Fruit fly (Drosophila melanogaster): Measurements from ENCODE around the gene Flad2.

The Flad2 gene

dm6 chr2L:13411566-13411965, 753 bp upstream of the Flad2 start, which contains the start of gene Vm34Ca:
Vm34Ca (minus strand) TSS chr2L:13411631.
- TF ChIP-seq Myc (optimal IDR thresholded peaks at IDR 0.05) (no peak), dsf (GFP tag; optimal IDR thresholded peaks at IDR 0.05; ENCODE audit: borderline replicate concordance) (no peak), sage (GFP tag; optimal IDR thresholded peaks at IDR 0.05) (no peak), dl (GFP tag; optimal IDR thresholded peaks at IDR 0.05; ENCODE audit: insufficient read depth in 1 of 2, partially characterized antibody in 2 of 2) (no peak), psq (GFP tag; optimal IDR thresholded peaks at IDR 0.05) (no peak), foxo (GFP tag; optimal IDR thresholded peaks at IDR 0.05) (no peak), Vsx2 (GFP tag; optimal IDR thresholded peaks at IDR 0.05; ENCODE audit: partially characterized antibody) (no peak), br (GFP tag; optimal IDR thresholded peaks at IDR 0.05) (no peak), dmrt93B (GFP tag; optimal IDR thresholded peaks at IDR 0.05) (no peak), usp (GFP tag; optimal IDR thresholded peaks at IDR 0.05) (no peak), CG32264 (GFP tag; optimal IDR thresholded peaks at IDR 0.05) (no peak), GATAd (GFP tag; optimal IDR thresholded peaks at IDR 0.05) (no peak), fru (GFP tag; optimal IDR thresholded peaks at IDR 0.05) (no peak), tai (GFP tag; optimal IDR thresholded peaks at IDR 0.05) (no peak), Dfd (GFP tag; optimal IDR thresholded peaks at IDR 0.05) (no peak), pan (optimal IDR thresholded peaks at IDR 0.05) (no peak), Abd-B (GFP tag; optimal IDR thresholded peaks at IDR 0.05) (no peak), woc (GFP tag; optimal IDR thresholded peaks at IDR 0.05) (no peak), rgr (GFP tag; optimal IDR thresholded peaks at IDR 0.05) (no peak), Hnf4 (GFP tag; optimal IDR thresholded peaks at IDR 0.05) (no peak)

dm6 chr2L:13414525-13415481, 2.5 kb downstream of the Flad2 start, which contains the start of the genes CG16956, CG42784 and CG43850:
CG16956 (minus strand) TSS chr2L:13414575.
CG42784 (plus strand) TSS chr2L:13415431.
CG43850 (plus strand) TSS chr2L:13415431.
- TF ChIP-seq Abd-B (GFP tag; optimal IDR thresholded peaks at IDR 0.05): no peak
- no peak for TF ChIP-seq Hnf4 (GFP tag; optimal IDR thresholded peaks at IDR 0.05)
- TF ChIP-seq dl (GFP tag; optimal IDR thresholded peaks at IDR 0.05; ENCODE audit: insufficient read depth in 1 of 2, partially characterized antibody in 2 of 2): no peak
- no peak for TF ChIP-seq CG32264 (GFP tag; optimal IDR thresholded peaks at IDR 0.05)
- TF ChIP-seq Vsx2 (GFP tag; optimal IDR thresholded peaks at IDR 0.05; ENCODE audit: partially characterized antibody): peak; percentile 7
- TF ChIP-seq CG9705 (GFP tag; optimal IDR thresholded peaks at IDR 0.05): no peak

- TF ChIP-seq br (GFP tag; optimal IDR thresholded peaks at IDR 0.05) (no peak), Hr78 (GFP tag; optimal IDR thresholded peaks at IDR 0.05) (no peak), ey (GFP tag; optimal IDR thresholded peaks at IDR 0.05) (no peak), OdsH (GFP tag; optimal IDR thresholded peaks at IDR 0.05) (no peak), fru (GFP tag; optimal IDR thresholded peaks at IDR 0.05) (no peak), sage (GFP tag; optimal IDR thresholded peaks at IDR 0.05) (no peak), brk (GFP tag; optimal IDR thresholded peaks at IDR 0.05) (no peak), jim (GFP tag; optimal IDR thresholded peaks at IDR 0.05) (no peak), Dif (GFP tag; optimal IDR thresholded peaks at IDR 0.05; ENCODE audit: partially characterized antibody) (no peak), CG32264 (GFP tag; optimal IDR thresholded peaks at IDR 0.05) (no peak)
Observed at dm6 chr2L:13430919-13431502, 18.7 kb downstream of the Flad2 start.

dm6 chr2L:13434795-13435634, 22.7 kb downstream of the Flad2 start, which contains the start of gene Tehao:
Tehao (plus strand) TSS chr2L:13435622.
- TF ChIP-seq Vsx2 (GFP tag; optimal IDR thresholded peaks at IDR 0.05; ENCODE audit: partially characterized antibody) (no peak), OdsH (GFP tag; optimal IDR thresholded peaks at IDR 0.05) (peak; percentile 7), dl (GFP tag; optimal IDR thresholded peaks at IDR 0.05; ENCODE audit: insufficient read depth in 1 of 2, partially characterized antibody in 2 of 2) (no peak), br (GFP tag; optimal IDR thresholded peaks at IDR 0.05) (no peak), tai (GFP tag; optimal IDR thresholded peaks at IDR 0.05) (no peak), ey (GFP tag; optimal IDR thresholded peaks at IDR 0.05) (no peak), h (GFP tag; optimal IDR thresholded peaks at IDR 0.05) (peak; percentile 21), fru (GFP tag; optimal IDR thresholded peaks at IDR 0.05) (peak; percentile 28), CrebA (GFP tag; optimal IDR thresholded peaks at IDR 0.05; ENCODE audit: borderline replicate concordance) (peak; percentile 52), Dfd (GFP tag; optimal IDR thresholded peaks at IDR 0.05) (no peak), Hnf4 (GFP tag; optimal IDR thresholded peaks at IDR 0.05) (no peak), rgr (GFP tag; optimal IDR thresholded peaks at IDR 0.05) (no peak), N (GFP tag; optimal IDR thresholded peaks at IDR 0.05) (no peak), foxo (GFP tag; optimal IDR thresholded peaks at IDR 0.05) (peak in 1 of 2 experiments; percentile 13), psq (GFP tag; optimal IDR thresholded peaks at IDR 0.05) (no peak), Myc (optimal IDR thresholded peaks at IDR 0.05) (no peak), HLH106 (tag; optimal IDR thresholded peaks at IDR 0.05) (no peak)
